Worm (Caenorhabditis elegans) whole organism, L4 larva: Measurements from ENCODE around the gene eelo-2.

Experiments
- F26F4.8 ChIP-seq: fragments of 200-800 bp; sonication (Bioruptor generic); conservative IDR thresholded peaks from 2 replicates; pipeline ENCODE4 v1.3.6; 2022; ENCODE audit warnings: missing genetic modification characterization, missing compliant biosample characterization
- aha-1 ChIP-seq: fragments of 150-350 bp; peaks from one replicate; lab custom pipeline; 2014; ENCODE audit warnings: missing biosample characterization, missing genetic modification characterization
- aly-2 ChIP-seq: sonication (generic microtip); optimal IDR thresholded peaks from 2 replicates; lab custom pipeline; 2018; ENCODE audit warnings: missing biosample characterization, missing genetic modification characterization
- ceh-44 ChIP-seq: fragments of 200-800 bp; sonication (Bioruptor generic); IDR thresholded peaks from 2 replicates; pipeline ENCODE4 v1.3.6; 2022; ENCODE audit warnings: missing genetic modification reagents, missing genetic modification characterization, missing compliant biosample characterization
- ces-1 ChIP-seq: fragments of 150-350 bp; sonication (generic microtip); optimal IDR thresholded peaks from 4 replicates; lab custom pipeline; 2014; ENCODE audit warnings: missing biosample characterization, missing genetic modification reagents, missing genetic modification characterization
- daf-16 ChIP-seq, 3 experiments: sonication (generic microtip); optimal IDR thresholded peaks; 2 replicates each; lab custom pipeline; 2016 to 2017; ENCODE audit warnings: missing genetic modification characterization in 3 of 3, missing genetic modification reagents in 3 of 3, mild to moderate bottlenecking in 2 of 3, missing compliant biosample characterization in 2 of 3, missing biosample characterization in 1 of 3, moderate library complexity in 1 of 3
- daf-19 ChIP-seq: fragments of 200-800 bp; sonication (Bioruptor generic); conservative IDR thresholded peaks from 2 replicates; pipeline ENCODE4 v1.3.6; 2022; ENCODE audit warnings: missing genetic modification characterization, missing compliant biosample characterization
- dmd-6 ChIP-seq: fragments of 200-800 bp; sonication (Bioruptor generic); IDR thresholded peaks from 2 replicates; pipeline ENCODE4 v1.3.6; 2022; ENCODE audit warnings: missing genetic modification reagents, missing genetic modification characterization, missing compliant biosample characterization
- dmd-9 ChIP-seq: fragments of 200-800 bp; sonication (Bioruptor generic); IDR thresholded peaks from 2 replicates; pipeline ENCODE4 v1.3.6; 2022; ENCODE audit warnings: missing genetic modification reagents, missing genetic modification characterization, missing compliant biosample characterization
- dve-1 ChIP-seq: sonication (generic microtip); optimal IDR thresholded peaks from 2 replicates; lab custom pipeline; 2017; ENCODE audit warnings: antibody characterized with exemption, mild to moderate bottlenecking, missing genetic modification characterization, missing compliant biosample characterization; ENCODE audit not compliant: insufficient read depth
- fkh-10 ChIP-seq: fragments of 150-350 bp; optimal IDR thresholded peaks from 2 replicates; lab custom pipeline; 2014; ENCODE audit warnings: missing biosample characterization, missing genetic modification reagents, missing genetic modification characterization
- lin-39 ChIP-seq: fragments of 150-350 bp; optimal IDR thresholded peaks from 2 replicates; lab custom pipeline; 2014; ENCODE audit warnings: missing biosample characterization, missing genetic modification reagents, missing genetic modification characterization
- mep-1 ChIP-seq: fragments of 150-350 bp; sonication (generic microtip); optimal IDR thresholded peaks from 3 replicates; lab custom pipeline; 2014; ENCODE audit warnings: missing biosample characterization, missing genetic modification characterization
- mxl-2 ChIP-seq: fragments of 200-800 bp; sonication (Bioruptor generic); conservative IDR thresholded peaks from 2 replicates; pipeline ENCODE4 v1.3.6; 2022; ENCODE audit warnings: missing genetic modification reagents, missing genetic modification characterization, missing compliant biosample characterization
- mxl-3 ChIP-seq: fragments of 200-800 bp; sonication (Bioruptor generic); optimal IDR thresholded peaks from 2 replicates; lab custom pipeline; 2018; ENCODE audit warnings: mild to moderate bottlenecking, missing genetic modification characterization, missing compliant biosample characterization
- nhr-42 ChIP-seq: fragments of 200-800 bp; sonication (Bioruptor generic); IDR thresholded peaks from 2 replicates; pipeline ENCODE4 v1.3.6; 2022; ENCODE audit warnings: missing genetic modification characterization, missing compliant biosample characterization
- nhr-6 ChIP-seq: fragments of 150-350 bp; optimal IDR thresholded peaks from 2 replicates; lab custom pipeline; 2014; ENCODE audit warnings: missing biosample characterization, missing genetic modification characterization
- pqm-1 ChIP-seq: sonication (generic microtip); optimal IDR thresholded peaks from 2 replicates; lab custom pipeline; 2017; ENCODE audit warnings: missing biosample characterization, missing genetic modification characterization
- rbr-2 ChIP-seq: sonication (generic microtip); optimal IDR thresholded peaks from 2 replicates; lab custom pipeline; 2016; ENCODE audit warnings: missing genotype, missing genetic modification characterization, missing compliant biosample characterization
- unc-39 ChIP-seq: sonication (generic microtip); optimal IDR thresholded peaks from 2 replicates; lab custom pipeline; 2017; ENCODE audit warnings: missing biosample characterization, missing genetic modification characterization
- unc-62 ChIP-seq, 3 experiments: fragments of 150-350 bp in 1 of 3; sonication (generic microtip); optimal IDR thresholded peaks in 2 of 3; peaks in 1 of 3; 1 replicate in 1 of 3; 2 replicates in 2 of 3; lab custom pipeline; 2014 to 2017; ENCODE audit warnings: missing biosample characterization in 3 of 3, missing genetic modification characterization in 3 of 3, missing genetic modification reagents in 3 of 3, missing genotype in 1 of 3

Gene eelo-2

ce11 chrIV:17291629-17292199, 41.8 kb downstream of the eelo-2 start, which contains the start of the genes T28F3.11 and slc-17.4:
Gene T28F3.11 (minus strand): TSS chrIV:17291679.
Gene slc-17.4 (minus strand): TSS chrIV:17291733.
- no peak for TF ChIP-seq mxl-2
- peak in 1 of 2 experiments; percentile 16 for TF ChIP-seq unc-62 (GFP tag; optimal IDR thresholded peaks at IDR 0.05 in 1 of 2; lab: Kevin White, UChicago)
- no peak for TF ChIP-seq unc-62 (tag; optimal IDR thresholded peaks at IDR 0.05; lab: Kevin White, UChicago)

- TF ChIP-seq aha-1 (tag; lab: Kevin White, UChicago), result peak; percentile 82
- peak; percentile 15; the same call in 1 of the 2 replicates for TF ChIP-seq dmd-6 (GFP tag; lab: Robert Waterston, UW)
- no peak for TF ChIP-seq ceh-44
- TF ChIP-seq dve-1, result peak; percentile 42
- no peak for TF ChIP-seq daf-16 (GFP tag; optimal IDR thresholded peaks at IDR 0.05; lab: Kevin White, UChicago)
- peak; percentile 48 for TF ChIP-seq daf-16 (tag; optimal IDR thresholded peaks at IDR 0.05; lab: Kevin White, UChicago)
- TF ChIP-seq unc-39 (tag; lab: Kevin White, UChicago), result no peak
- no peak for TF ChIP-seq pqm-1 (tag; lab: Kevin White, UChicago)
- TF ChIP-seq mep-1 (tag; lab: Kevin White, UChicago), result peak; percentile 26
- no peak for TF ChIP-seq lin-39 (tag; lab: Kevin White, UChicago)
These were observed 42.4 kb downstream of the eelo-2 start for ce11 chrIV:17292350-17292749.

ce11 chrIV:17293068-17293467, 43.1 kb downstream of the eelo-2 start:
- no peak for TF ChIP-seq F26F4.8 (GFP tag; lab: Robert Waterston, UW)
- TF ChIP-seq dmd-6 (GFP tag; lab: Robert Waterston, UW), result 0 out of 2 replicates have a peak, but pooled peaks have one; percentile 26
- peak; percentile 37 for TF ChIP-seq dve-1
- TF ChIP-seq mxl-3, result no peak
- TF ChIP-seq ces-1 (GFP tag; lab: Kevin White, UChicago), result no peak
- no peak for TF ChIP-seq aly-2 (tag; lab: Kevin White, UChicago)
- TF ChIP-seq aha-1 (tag; lab: Kevin White, UChicago), result peak; percentile 53
- TF ChIP-seq nhr-6 (tag; lab: Kevin White, UChicago), result no peak
- peak; percentile 14 for TF ChIP-seq pqm-1 (tag; lab: Kevin White, UChicago)
- TF ChIP-seq daf-19, result no peak
- TF ChIP-seq, all 104 proteins: peak for 4

ce11 chrIV:17293679-17294078, 43.7 kb downstream of the eelo-2 start:
- TF ChIP-seq nhr-42 (no peak), rbr-2 (tag; lab: Kevin White, UChicago) (peak; percentile 38), fkh-10 (GFP tag; lab: Kevin White, UChicago) (peak; percentile 20)

- no peak for TF ChIP-seq ces-1 (GFP tag; lab: Kevin White, UChicago)
- TF ChIP-seq aha-1 (tag; lab: Kevin White, UChicago), result peak; percentile 1
These were observed 44.6 kb downstream of the eelo-2 start, which contains the start of gene T28F3.5 for ce11 chrIV:17294489-17294888. Gene T28F3.5 (plus strand): TSS chrIV:17294789.

- TF ChIP-seq dmd-9 (GFP tag; lab: Robert Waterston, UW) (no peak), unc-62 (GFP tag; optimal IDR thresholded peaks at IDR 0.05 in 1 of 2; lab: Kevin White, UChicago) (peak in 1 of 2 experiments; percentile 72), unc-62 (tag; optimal IDR thresholded peaks at IDR 0.05; lab: Kevin White, UChicago) (no peak)
These were observed 52.0 kb downstream of the eelo-2 start, which contains the start of gene ifta-2 for ce11 chrIV:17301933-17302332. Gene ifta-2 (minus strand): TSS chrIV:17302033.
